Fruit fly (Drosophila melanogaster): ENCODE measurements around the gene RabX5.

Gene RabX5

dm6 chr3L:1692859-1693258, 23.0 kb upstream of the RabX5 start:
- no peak for TF ChIP-seq D1 (tag; optimal IDR thresholded peaks at IDR 0.05)
- no peak for TF ChIP-seq Pif1B (GFP tag; optimal IDR thresholded peaks at IDR 0.05)
- no peak for TF ChIP-seq Ets98B (GFP tag; IDR thresholded peaks at IDR 0.05)
- no peak for TF ChIP-seq CG13204 (GFP tag; optimal IDR thresholded peaks at IDR 0.05)
- peak; percentile 33 for TF ChIP-seq CG8301 (tag; optimal IDR thresholded peaks at IDR 0.05)
- TF ChIP-seq CG9948 (tag; optimal IDR thresholded peaks at IDR 0.05): peak; percentile 56
- TF ChIP-seq EcR (GFP tag; optimal IDR thresholded peaks at IDR 0.05): no peak
- peak; percentile 44 for TF ChIP-seq CG15710 (tag; optimal IDR thresholded peaks at IDR 0.05)
- TF ChIP-seq CG12605 (GFP tag; IDR thresholded peaks at IDR 0.05): no peak
- TF ChIP-seq gl (tag; optimal IDR thresholded peaks at IDR 0.05): peak; percentile 10
- peak; percentile 61 for TF ChIP-seq CG14655 (GFP tag; optimal IDR thresholded peaks at IDR 0.05)
- TF ChIP-seq CG8159 (tag; optimal IDR thresholded peaks at IDR 0.05): peak; percentile 74
- peak; percentile 70 for TF ChIP-seq CG17806 (tag; optimal IDR thresholded peaks at IDR 0.05)
- TF ChIP-seq fd96Ca (GFP tag; IDR thresholded peaks at IDR 0.05): no peak
- no peak for TF ChIP-seq CG32121 (GFP tag; IDR thresholded peaks at IDR 0.05)
- TF ChIP-seq CG34367 (tag; optimal IDR thresholded peaks at IDR 0.05): peak; percentile 36

dm6 chr3L:1692122-1692786, 22.3 kb upstream of the RabX5 start:
- peak; percentile 83 for TF ChIP-seq CG13204 (GFP tag; optimal IDR thresholded peaks at IDR 0.05)
- TF ChIP-seq CG8159 (tag; optimal IDR thresholded peaks at IDR 0.05): peak; percentile 88
- TF ChIP-seq D1 (tag; optimal IDR thresholded peaks at IDR 0.05): peak; percentile 56
- TF ChIP-seq CG9948 (tag; optimal IDR thresholded peaks at IDR 0.05): peak; percentile 91
- peak; percentile 78 for TF ChIP-seq CG17806 (tag; optimal IDR thresholded peaks at IDR 0.05)
- peak; percentile 63 for TF ChIP-seq CG32121 (GFP tag; IDR thresholded peaks at IDR 0.05)
- peak; percentile 90 for TF ChIP-seq gl (tag; optimal IDR thresholded peaks at IDR 0.05)
- TF ChIP-seq CG15710 (tag; optimal IDR thresholded peaks at IDR 0.05): peak; percentile 92
- TF ChIP-seq CG12605 (GFP tag; IDR thresholded peaks at IDR 0.05): peak; percentile 70
- TF ChIP-seq Pif1B (GFP tag; optimal IDR thresholded peaks at IDR 0.05): peak; percentile 81
- TF ChIP-seq Pif1A (GFP tag; optimal IDR thresholded peaks at IDR 0.05): peak; percentile 88
- peak; percentile 90 for TF ChIP-seq CG34367 (tag; optimal IDR thresholded peaks at IDR 0.05)
- peak; percentile 89 for TF ChIP-seq fd96Ca (GFP tag; IDR thresholded peaks at IDR 0.05)
- peak; percentile 78 for TF ChIP-seq CG14655 (GFP tag; optimal IDR thresholded peaks at IDR 0.05)
- peak; percentile 80 for TF ChIP-seq rn (GFP tag; IDR thresholded peaks at IDR 0.05)
- TF ChIP-seq CG10348 (GFP tag; IDR thresholded peaks at IDR 0.05): no peak
- TF ChIP-seq Ets98B (GFP tag; IDR thresholded peaks at IDR 0.05): peak; percentile 76
- TF ChIP-seq CG8301 (tag; optimal IDR thresholded peaks at IDR 0.05): peak; percentile 81
- peak; percentile 87 for TF ChIP-seq Snoo (tag; optimal IDR thresholded peaks at IDR 0.05)
- TF ChIP-seq EcR (GFP tag; optimal IDR thresholded peaks at IDR 0.05): peak; percentile 76
- TF ChIP-seq CG4496 (GFP tag; IDR thresholded peaks at IDR 0.05): peak; percentile 90

DNA sequence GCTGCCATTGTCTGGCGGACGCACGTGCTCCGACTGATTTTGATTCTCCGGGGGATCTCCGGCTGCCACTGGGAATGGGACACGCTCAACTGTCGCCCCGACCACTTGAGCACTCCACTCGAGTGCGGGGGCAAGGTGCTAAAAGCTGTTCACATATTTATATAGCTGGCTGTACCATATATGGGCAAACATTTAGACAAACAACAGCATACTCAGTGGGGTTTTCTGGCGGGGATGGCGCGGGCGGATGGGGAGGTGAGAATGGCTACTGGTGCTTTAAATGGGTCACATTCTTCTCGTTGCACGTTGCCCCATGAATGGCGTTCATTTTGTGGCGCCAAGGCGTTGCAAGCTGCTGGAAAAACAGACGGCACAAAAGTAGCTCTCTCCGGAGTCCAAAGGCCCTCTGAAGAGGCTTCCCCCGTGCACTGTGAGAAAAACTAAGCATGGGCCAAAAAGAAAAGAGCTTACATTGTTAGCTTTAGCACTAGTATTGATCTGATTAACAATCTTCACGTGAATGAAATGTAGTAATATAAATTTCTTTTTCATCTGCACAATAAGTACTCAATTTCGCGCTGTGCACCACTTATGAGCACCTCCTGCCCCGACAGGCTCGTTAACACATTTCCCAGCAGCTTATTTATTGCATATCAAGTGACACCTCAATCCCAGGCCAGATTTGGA, 21.0 kb upstream of the RabX5 start:
- TF ChIP-seq fd96Ca (GFP tag; IDR thresholded peaks at IDR 0.05): peak; percentile 86
- TF ChIP-seq Pif1A (GFP tag; optimal IDR thresholded peaks at IDR 0.05): peak; percentile 86
- peak; percentile 63 for TF ChIP-seq CG12605 (GFP tag; IDR thresholded peaks at IDR 0.05)
- TF ChIP-seq Pif1B (GFP tag; optimal IDR thresholded peaks at IDR 0.05): peak; percentile 73
- peak; percentile 86 for TF ChIP-seq CG4496 (GFP tag; IDR thresholded peaks at IDR 0.05)
- peak; percentile 81 for TF ChIP-seq CG14655 (GFP tag; optimal IDR thresholded peaks at IDR 0.05)
- peak; percentile 70 for TF ChIP-seq gl (tag; optimal IDR thresholded peaks at IDR 0.05)
- TF ChIP-seq CG34367 (tag; optimal IDR thresholded peaks at IDR 0.05): peak; percentile 72
- TF ChIP-seq D1 (tag; optimal IDR thresholded peaks at IDR 0.05): peak; percentile 28
- TF ChIP-seq Snoo (tag; optimal IDR thresholded peaks at IDR 0.05): peak; percentile 54
- TF ChIP-seq rn (GFP tag; IDR thresholded peaks at IDR 0.05): peak; percentile 44; the same call in 1 of the 2 replicates
- TF ChIP-seq Ets98B (GFP tag; IDR thresholded peaks at IDR 0.05): peak; percentile 72
- TF ChIP-seq CG17806 (tag; optimal IDR thresholded peaks at IDR 0.05): peak; percentile 83
- peak; percentile 55; the same call in 1 of the 2 replicates for TF ChIP-seq CG32121 (GFP tag; IDR thresholded peaks at IDR 0.05)
- peak; percentile 39 for TF ChIP-seq CG13204 (GFP tag; optimal IDR thresholded peaks at IDR 0.05)
- TF ChIP-seq CG9948 (tag; optimal IDR thresholded peaks at IDR 0.05): peak; percentile 85
- peak; percentile 86 for TF ChIP-seq CG8159 (tag; optimal IDR thresholded peaks at IDR 0.05)
- peak; percentile 79 for TF ChIP-seq CG15710 (tag; optimal IDR thresholded peaks at IDR 0.05)
- TF ChIP-seq CG8301 (tag; optimal IDR thresholded peaks at IDR 0.05): peak; percentile 77
- TF ChIP-seq CG10348 (GFP tag; IDR thresholded peaks at IDR 0.05): no peak
- no peak for TF ChIP-seq EcR (GFP tag; optimal IDR thresholded peaks at IDR 0.05)

- no peak for TF ChIP-seq gl (tag; optimal IDR thresholded peaks at IDR 0.05)
- no peak; the same call in 1 of the 2 replicates for TF ChIP-seq CG12605 (GFP tag; IDR thresholded peaks at IDR 0.05)
- TF ChIP-seq Pif1B (GFP tag; optimal IDR thresholded peaks at IDR 0.05): no peak
- TF ChIP-seq CG10348 (GFP tag; IDR thresholded peaks at IDR 0.05): no peak
- peak; percentile 28 for TF ChIP-seq Ets98B (GFP tag; IDR thresholded peaks at IDR 0.05)
- no peak for TF ChIP-seq CG8301 (tag; optimal IDR thresholded peaks at IDR 0.05)
- peak; percentile 59 for TF ChIP-seq CG13204 (GFP tag; optimal IDR thresholded peaks at IDR 0.05)
- no peak for TF ChIP-seq rn (GFP tag; IDR thresholded peaks at IDR 0.05)
- peak; percentile 26 for TF ChIP-seq EcR (GFP tag; optimal IDR thresholded peaks at IDR 0.05)
- TF ChIP-seq CG4496 (GFP tag; IDR thresholded peaks at IDR 0.05): peak; percentile 89
- TF ChIP-seq fd96Ca (GFP tag; IDR thresholded peaks at IDR 0.05): peak; percentile 49; the same call in 1 of the 3 replicates
Observed at dm6 chr3L:1688569-1688968, 18.7 kb upstream of the RabX5 start.

dm6 chr3L:1688161-1688560, 18.3 kb upstream of the RabX5 start:
- no peak for TF ChIP-seq CG10348 (GFP tag; IDR thresholded peaks at IDR 0.05)
- no peak for TF ChIP-seq CG12605 (GFP tag; IDR thresholded peaks at IDR 0.05)
- TF ChIP-seq Snoo (tag; optimal IDR thresholded peaks at IDR 0.05): no peak
- no peak for TF ChIP-seq fd96Ca (GFP tag; IDR thresholded peaks at IDR 0.05)
- TF ChIP-seq CG32121 (GFP tag; IDR thresholded peaks at IDR 0.05): no peak
- no peak for TF ChIP-seq rn (GFP tag; IDR thresholded peaks at IDR 0.05)
- TF ChIP-seq CG8159 (tag; optimal IDR thresholded peaks at IDR 0.05): peak; percentile 22
- TF ChIP-seq CG13204 (GFP tag; optimal IDR thresholded peaks at IDR 0.05): no peak
- no peak for TF ChIP-seq Pif1B (GFP tag; optimal IDR thresholded peaks at IDR 0.05)
- no peak for TF ChIP-seq CG34367 (tag; optimal IDR thresholded peaks at IDR 0.05)
- TF ChIP-seq CG4496 (GFP tag; IDR thresholded peaks at IDR 0.05): no peak
- TF ChIP-seq CG14655 (GFP tag; optimal IDR thresholded peaks at IDR 0.05): peak; percentile 50
- no peak for TF ChIP-seq EcR (GFP tag; optimal IDR thresholded peaks at IDR 0.05)
- no peak for TF ChIP-seq Ets98B (GFP tag; IDR thresholded peaks at IDR 0.05)
- no peak for TF ChIP-seq CG17806 (tag; optimal IDR thresholded peaks at IDR 0.05)
- no peak for TF ChIP-seq D1 (tag; optimal IDR thresholded peaks at IDR 0.05)
- peak; percentile 12 for TF ChIP-seq CG9948 (tag; optimal IDR thresholded peaks at IDR 0.05)
- no peak for TF ChIP-seq Pif1A (GFP tag; optimal IDR thresholded peaks at IDR 0.05)
- peak; percentile 42 for TF ChIP-seq CG8301 (tag; optimal IDR thresholded peaks at IDR 0.05)

Measured in whole organism, pupa.